Worm (Caenorhabditis elegans) whole organism, L1 larva: Measurements from ENCODE around the gene glna-2.

Experiments
- C34B4.2 ChIP-seq: sonication (generic microtip); optimal IDR thresholded peaks from 2 replicates; lab custom pipeline; 2017; ENCODE audit warnings: mild to moderate bottlenecking, missing genetic modification characterization, missing compliant biosample characterization
- Y116A8C.19 ChIP-seq: sonication (generic microtip); optimal IDR thresholded peaks from 2 replicates; lab custom pipeline; 2016; ENCODE audit warnings: missing compliant biosample characterization, missing genetic modification characterization, borderline replicate concordance
- aly-2 ChIP-seq: fragments of 150-350 bp; optimal IDR thresholded peaks from 2 replicates; lab custom pipeline; 2014; ENCODE audit warnings: missing biosample characterization, missing genetic modification characterization
- ama-1 ChIP-seq: fragments of 150-350 bp; optimal IDR thresholded peaks from 2 replicates; lab custom pipeline; 2014
- ceh-8 ChIP-seq: fragments of 200-800 bp; sonication (Bioruptor generic); optimal IDR thresholded peaks from 2 replicates; lab custom pipeline; 2018; ENCODE audit warnings: mild to moderate bottlenecking, missing genetic modification characterization, moderate library complexity, missing compliant biosample characterization
- dpl-1 ChIP-seq, 3 experiments: fragments of 150-350 bp in 2 of 3; sonication (generic microtip) in 1 of 3; optimal IDR thresholded peaks; 2 replicates each; lab custom pipeline; 2014 to 2017; ENCODE audit warnings: missing biosample characterization in 3 of 3, missing genetic modification characterization in 3 of 3, missing genetic modification reagents in 3 of 3
- efl-1 ChIP-seq, 4 experiments: fragments of 150-350 bp; optimal IDR thresholded peaks in 3 of 4; peaks in 1 of 4; 1 replicate in 1 of 4; 2 replicates in 3 of 4; lab custom pipeline; 2014; ENCODE audit warnings: missing biosample characterization in 2 of 4, missing genetic modification characterization in 2 of 4, missing genetic modification reagents in 2 of 4
- egl-13 ChIP-seq: sonication (generic microtip); optimal IDR thresholded peaks from 2 replicates; lab custom pipeline; 2016; ENCODE audit warnings: missing genotype, missing genetic modification reagents, missing genetic modification characterization, missing compliant biosample characterization
- elt-2 ChIP-seq: sonication (generic microtip); optimal IDR thresholded peaks from 2 replicates; lab custom pipeline; 2016; ENCODE audit warnings: missing genetic modification characterization, mild to moderate bottlenecking, inconsistent platforms, missing compliant biosample characterization, missing genetic modification reagents
- fkh-10 ChIP-seq: sonication (generic microtip); optimal IDR thresholded peaks from 2 replicates; lab custom pipeline; 2017; ENCODE audit warnings: missing biosample characterization, missing genetic modification reagents, missing genetic modification characterization
- fkh-8 ChIP-seq: sonication (generic microtip); optimal IDR thresholded peaks from 2 replicates; lab custom pipeline; 2016; ENCODE audit warnings: mild to moderate bottlenecking, missing genetic modification characterization, missing compliant biosample characterization
- grh-1 ChIP-seq: fragments of 200-800 bp; sonication (Bioruptor generic); IDR thresholded peaks from 2 replicates; pipeline ENCODE4 v1.3.6; 2022; ENCODE audit warnings: missing genetic modification reagents, missing genetic modification characterization, missing compliant biosample characterization
- hpl-2 ChIP-seq: fragments of 150-350 bp; optimal IDR thresholded peaks from 2 replicates; lab custom pipeline; 2014; ENCODE audit warnings: missing biosample characterization, missing genetic modification reagents, missing genetic modification characterization
- isw-1 ChIP-seq: fragments of 200-800 bp; sonication (Bioruptor generic); IDR thresholded peaks from 2 replicates; pipeline ENCODE4 v1.3.6; 2022; ENCODE audit warnings: missing genetic modification characterization, missing compliant biosample characterization
- lin-14 ChIP-seq: fragments of 200-800 bp; sonication (Bioruptor generic); optimal IDR thresholded peaks from 2 replicates; lab custom pipeline; 2018; ENCODE audit warnings: mild to moderate bottlenecking, missing genetic modification characterization, moderate library complexity, missing compliant biosample characterization
- lin-35 ChIP-seq, 2 experiments: fragments of 150-350 bp; optimal IDR thresholded peaks; 2 replicates each; lab custom pipeline; 2014; ENCODE audit warnings: missing biosample characterization in 2 of 2, missing genetic modification characterization in 2 of 2, missing genetic modification reagents in 2 of 2
- lir-3 ChIP-seq: sonication (generic microtip); optimal IDR thresholded peaks from 2 replicates; lab custom pipeline; 2016; ENCODE audit warnings: mild to moderate bottlenecking, missing genetic modification characterization, moderate library complexity, missing compliant biosample characterization; ENCODE audit not compliant: poor library complexity
- lsy-2 ChIP-seq, 2 experiments: fragments of 150-350 bp; optimal IDR thresholded peaks; 2 replicates each; lab custom pipeline; 2014; ENCODE audit warnings: missing biosample characterization in 2 of 2, missing genetic modification characterization in 2 of 2
- mef-2 ChIP-seq: fragments of 150-350 bp; optimal IDR thresholded peaks from 2 replicates; lab custom pipeline; 2014; ENCODE audit warnings: missing biosample characterization, missing genetic modification characterization
- mep-1 ChIP-seq: fragments of 150-350 bp; optimal IDR thresholded peaks from 2 replicates; lab custom pipeline; 2014; ENCODE audit warnings: missing biosample characterization, missing genetic modification characterization
- nhr-11 ChIP-seq: fragments of 150-350 bp; optimal IDR thresholded peaks from 2 replicates; lab custom pipeline; 2014; ENCODE audit warnings: missing biosample characterization, missing genetic modification characterization
- nhr-237 ChIP-seq: fragments of 150-350 bp; optimal IDR thresholded peaks from 2 replicates; lab custom pipeline; 2014; ENCODE audit warnings: missing biosample characterization, missing genetic modification characterization
- nhr-47 ChIP-seq: sonication (generic microtip); optimal IDR thresholded peaks from 2 replicates; lab custom pipeline; 2016; ENCODE audit warnings: mild to moderate bottlenecking, missing genetic modification characterization, moderate library complexity, missing compliant biosample characterization
- nhr-77 ChIP-seq: fragments of 150-350 bp; optimal IDR thresholded peaks from 2 replicates; lab custom pipeline; 2014; ENCODE audit warnings: missing biosample characterization, missing genetic modification characterization
- nhr-85 ChIP-seq: sonication (generic microtip); peaks from one replicate; lab custom pipeline; 2016; ENCODE audit warnings: missing genetic modification characterization, inconsistent platforms, missing compliant biosample characterization
- nhr-90 ChIP-seq: sonication (generic microtip); optimal IDR thresholded peaks from 2 replicates; lab custom pipeline; 2016; ENCODE audit warnings: mild to moderate bottlenecking, missing genetic modification characterization, missing compliant biosample characterization; ENCODE audit not compliant: poor library complexity
- pag-3 ChIP-seq: sonication (generic microtip); optimal IDR thresholded peaks from 2 replicates; lab custom pipeline; 2017; ENCODE audit warnings: missing genetic modification characterization, mild to moderate bottlenecking, missing compliant biosample characterization, antibody characterized with exemption, borderline replicate concordance; ENCODE audit not compliant: insufficient read depth
- skn-1 ChIP-seq: fragments of 150-350 bp; optimal IDR thresholded peaks from 2 replicates; lab custom pipeline; 2014; ENCODE audit warnings: missing biosample characterization, missing genetic modification characterization
- snpc-4 ChIP-seq: fragments of 150-350 bp; optimal IDR thresholded peaks from 2 replicates; lab custom pipeline; 2014; ENCODE audit warnings: missing biosample characterization, missing genetic modification characterization
- sox-4 ChIP-seq: sonication (generic microtip); optimal IDR thresholded peaks from 2 replicates; lab custom pipeline; 2016; ENCODE audit warnings: missing genetic modification characterization, missing compliant biosample characterization
- swsn-7 ChIP-seq: sonication (generic microtip); optimal IDR thresholded peaks from 2 replicates; lab custom pipeline; 2016; ENCODE audit warnings: missing genetic modification characterization, missing compliant biosample characterization
- tbx-2 ChIP-seq: sonication (generic microtip); optimal IDR thresholded peaks from 2 replicates; lab custom pipeline; 2016; ENCODE audit warnings: missing genetic modification characterization, missing compliant biosample characterization
- zag-1 ChIP-seq: fragments of 150-350 bp; optimal IDR thresholded peaks from 2 replicates; lab custom pipeline; 2014; ENCODE audit warnings: missing biosample characterization, missing genetic modification characterization
- ztf-4 ChIP-seq: fragments of 150-350 bp; optimal IDR thresholded peaks from 2 replicates; lab custom pipeline; 2014; ENCODE audit warnings: missing biosample characterization, missing genetic modification characterization

The glna-2 gene

DNA sequence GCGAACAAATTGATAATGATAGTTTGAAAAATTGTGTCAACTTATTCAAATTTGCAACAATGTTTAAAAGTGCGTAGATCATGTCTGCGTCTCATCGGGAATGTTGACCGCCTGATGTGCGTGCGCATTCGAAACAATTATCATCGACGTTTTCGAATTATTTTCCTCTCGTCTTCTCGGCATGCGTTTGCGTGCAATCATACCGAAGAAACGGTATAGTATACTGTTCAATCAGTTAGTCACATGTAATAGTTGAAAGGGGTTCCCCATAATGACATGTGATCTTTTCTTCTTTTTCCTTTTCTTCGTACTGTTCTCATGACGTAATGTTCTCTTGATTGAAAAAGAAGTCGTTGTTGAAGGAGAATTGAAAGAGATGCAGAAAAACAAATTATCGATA lies 8.3 kb downstream of the glna-2 start (continued):
- TF ChIP-seq dpl-1 (GFP tag; optimal IDR thresholded peaks at IDR 0.05; lab: Kevin White, UChicago) (peak in 2 of 3 experiments; percentile 52 to 57), fkh-8 (tag; lab: Kevin White, UChicago) (no peak), lin-14 (peak; percentile 93), C34B4.2 (tag; lab: Kevin White, UChicago) (no peak), lin-35 (GFP tag; optimal IDR thresholded peaks at IDR 0.05; lab: Kevin White, UChicago) (peak; percentile 35 to 86), grh-1 (GFP tag; lab: Robert Waterston, UW) (peak; percentile 59), elt-2 (tag; lab: Kevin White, UChicago) (peak; percentile 82), swsn-7 (tag; lab: Kevin White, UChicago) (peak; percentile 80)

- TF ChIP-seq mep-1 (tag; lab: Kevin White, UChicago) (no peak), sox-4 (tag; lab: Kevin White, UChicago) (no peak), egl-13 (tag; lab: Kevin White, UChicago) (no peak), C34B4.2 (tag; lab: Kevin White, UChicago) (no peak), efl-1 (optimal IDR thresholded peaks at IDR 0.05; lab: Kevin White, UChicago) (peak in 1 of 2 experiments; percentile 12), efl-1 (GFP tag; optimal IDR thresholded peaks at IDR 0.05 in 1 of 2; lab: Kevin White, UChicago) (no peak), lir-3 (tag; lab: Kevin White, UChicago) (peak; percentile 7), nhr-11 (tag; lab: Kevin White, UChicago) (no peak)
Observed at ce11 chrII:8017380-8017779, 8.9 kb downstream of the glna-2 start, which contains the start of gene zyg-11. Gene zyg-11 (plus strand): TSS chrII:8017680.

ce11 chrII:8020580-8021044 lies 12.2 kb downstream of the glna-2 start:
- TF ChIP-seq lsy-2 (tag; optimal IDR thresholded peaks at IDR 0.05; lab: Kevin White, UChicago) = no peak
- TF ChIP-seq sox-4 (tag; lab: Kevin White, UChicago) = no peak
- peak; percentile 47 for TF ChIP-seq aly-2
- TF ChIP-seq nhr-90 (tag; lab: Kevin White, UChicago) = peak; percentile 20
- no peak for TF ChIP-seq efl-1 (optimal IDR thresholded peaks at IDR 0.05; lab: Kevin White, UChicago)
- peak in 1 of 2 experiments; percentile 54 for TF ChIP-seq efl-1 (GFP tag; optimal IDR thresholded peaks at IDR 0.05 in 1 of 2; lab: Kevin White, UChicago)

- TF ChIP-seq tbx-2 (tag; lab: Kevin White, UChicago) (no peak), ztf-4 (tag; lab: Kevin White, UChicago) (no peak), sox-4 (tag; lab: Kevin White, UChicago) (no peak), pag-3 (tag; lab: Kevin White, UChicago) (no peak), snpc-4 (no peak), fkh-10 (no peak), nhr-77 (no peak), lir-3 (tag; lab: Kevin White, UChicago) (no peak), hpl-2 (no peak), skn-1 (tag; lab: Kevin White, UChicago) (no peak), mef-2 (tag; lab: Kevin White, UChicago) (no peak), zag-1 (tag; lab: Kevin White, UChicago) (no peak), nhr-237 (tag; lab: Kevin White, UChicago) (no peak), ceh-8 (no peak), Y116A8C.19 (tag; lab: Kevin White, UChicago) (no peak), ama-1 (no peak), nhr-85 (no peak), isw-1 (GFP tag; lab: Robert Waterston, UW) (no peak), nhr-47 (tag; lab: Kevin White, UChicago) (no peak)
- TF ChIP-seq, all 84 proteins: peak for 0
Observed at ce11 chrII:8022461-8022860, 14.0 kb downstream of the glna-2 start, which contains the start of gene hda-2. Gene hda-2 (minus strand): TSS chrII:8022561.
